Worm (Caenorhabditis elegans): ENCODE measurements around the gene srg-67.
"Not testable (repeated sequence)": the region's sequence is repeated elsewhere in the genome, so short reads cannot be mapped to it uniquely, and the experiment has no call there.

The srg-67 gene

ce11 chrV:5482315-5482714, 19.5 kb upstream of the srg-67 start, which contains the start of gene srg-66:
Gene srg-66, minus strand, starts transcription at chrV:5482415.
- TF ChIP-seq Y53G8AR.9 (GFP tag; conservative IDR thresholded peaks at IDR 0.05): no peak

ce11 chrV:5477719-5478118, 14.9 kb upstream of the srg-67 start:
- no peak for TF ChIP-seq ztf-28 (GFP tag; IDR thresholded peaks at IDR 0.05)
- TF ChIP-seq K11D2.4 (GFP tag; IDR thresholded peaks at IDR 0.05): no peak
- TF ChIP-seq somi-1 (GFP tag; optimal IDR thresholded peaks at IDR 0.05): no peak
- TF ChIP-seq athp-1 (tag; optimal IDR thresholded peaks at IDR 0.05): no peak
- no peak for TF ChIP-seq hlh-26 (GFP tag; conservative IDR thresholded peaks at IDR 0.05)
- TF ChIP-seq lin-40 (tag; optimal IDR thresholded peaks at IDR 0.05): no peak
- no peak for TF ChIP-seq T07F8.4 (tag; optimal IDR thresholded peaks at IDR 0.05)
- TF ChIP-seq F52B5.7 (tag; optimal IDR thresholded peaks at IDR 0.05): no peak
- no peak for TF ChIP-seq hsf-1 (GFP tag; IDR thresholded peaks at IDR 0.05)
- TF ChIP-seq mxl-1 (tag; optimal IDR thresholded peaks at IDR 0.05): no peak
- TF ChIP-seq F57C9.4 (tag; optimal IDR thresholded peaks at IDR 0.05): no peak
- no peak for TF ChIP-seq Y53G8AR.9 (GFP tag; conservative IDR thresholded peaks at IDR 0.05)
- no peak for TF ChIP-seq unc-130 (GFP tag; optimal IDR thresholded peaks at IDR 0.05)
- TF ChIP-seq ztf-6 (GFP tag; IDR thresholded peaks at IDR 0.05): no peak
- no peak for TF ChIP-seq let-526 (GFP tag; IDR thresholded peaks at IDR 0.05)
- TF ChIP-seq him-1 (tag; optimal IDR thresholded peaks at IDR 0.05): no peak

ce11 chrV:5470930-5471329, 8.1 kb upstream of the srg-67 start, which contains the start of gene ZC317.7:
Gene ZC317.7, minus strand, starts transcription at chrV:5471030.
- TF ChIP-seq ztf-6 (GFP tag; IDR thresholded peaks at IDR 0.05); snpc-1.1 (tag; optimal IDR thresholded peaks at IDR 0.05; ENCODE audit: insufficient read depth); snpc-3.4 (tag; optimal IDR thresholded peaks at IDR 0.05): not testable (repeated sequence)

ce11 chrV:5468489-5468888, 5.7 kb upstream of the srg-67 start, which contains the start of gene ZC317.6:
Gene ZC317.6, minus strand, starts transcription at chrV:5468589.
- not testable (repeated sequence) for TF ChIP-seq hlh-12, zim-3, F22D6.2 (tag; optimal IDR thresholded peaks at IDR 0.05)

ce11 chrV:5465335-5465734, 2.5 kb upstream of the srg-67 start, which contains the start of gene srg-68:
Gene srg-68, minus strand, starts transcription at chrV:5465435.
- TF ChIP-seq die-1 (tag; optimal IDR thresholded peaks at IDR 0.05) (no peak), fkh-3 (tag; optimal IDR thresholded peaks at IDR 0.05) (no peak), T07F8.4 (tag; optimal IDR thresholded peaks at IDR 0.05) (no peak), pha-4 (tag; optimal IDR thresholded peaks at IDR 0.05) (no peak), ceh-40 (GFP tag; IDR thresholded peaks at IDR 0.05) (no peak), snpc-1.3 (tag; optimal IDR thresholded peaks at IDR 0.05; ENCODE audit: insufficient read depth) (no peak), ccch-3 (GFP tag; optimal IDR thresholded peaks at IDR 0.05) (no peak)

- TF ChIP-seq F23B12.7 (tag; optimal IDR thresholded peaks at IDR 0.05; ENCODE audit: insufficient read depth): no peak
- no peak for TF ChIP-seq madf-3 (GFP tag; IDR thresholded peaks at IDR 0.05)
- no peak for TF ChIP-seq Y67H2A.10 (GFP tag; conservative IDR thresholded peaks at IDR 0.05)
- TF ChIP-seq F10E7.11 (tag; optimal IDR thresholded peaks at IDR 0.05): no peak
- no peak for TF ChIP-seq ceh-27 (GFP tag; optimal IDR thresholded peaks at IDR 0.05)
- TF ChIP-seq F57C9.4 (tag; optimal IDR thresholded peaks at IDR 0.05): no peak
- TF ChIP-seq nfya-2 (GFP tag; IDR thresholded peaks at IDR 0.05): no peak
- no peak for TF ChIP-seq ztf-6 (GFP tag; IDR thresholded peaks at IDR 0.05)
- TF ChIP-seq lsy-27 (tag; optimal IDR thresholded peaks at IDR 0.05; ENCODE audit: borderline replicate concordance, insufficient read depth): no peak
- TF ChIP-seq egrh-3 (GFP tag; IDR thresholded peaks at IDR 0.05): no peak
- TF ChIP-seq K12H6.12 (tag; optimal IDR thresholded peaks at IDR 0.05): no peak
- no peak for TF ChIP-seq snpc-4 (GFP tag; optimal IDR thresholded peaks at IDR 0.05)
- TF ChIP-seq snpc-4 (tag; optimal IDR thresholded peaks at IDR 0.05): no peak
- TF ChIP-seq aptf-3 (GFP tag; IDR thresholded peaks at IDR 0.05): no peak
Measured at ce11 chrV:5459806-5460205, 3.0 kb downstream of the srg-67 start, which contains the start of gene ZC317.2. Gene ZC317.2, plus strand, starts transcription at chrV:5460106.

Data from whole organism, young adult.